Fruit fly (Drosophila melanogaster) whole organism, embryonic: Measurements from ENCODE around the gene Rtnl1.

Source experiments
- Blimp-1 ChIP-seq: fragments of 200-800 bp; sonication (Bioruptor generic); optimal IDR thresholded peaks from 3 replicates; lab custom pipeline; 2018; ENCODE audit warnings: missing biosample characterization, missing genetic modification characterization, mild to moderate bottlenecking, moderate library complexity, missing genetic modification reagents
- C15 ChIP-seq: fragments of 200-800 bp; sonication (Bioruptor generic); IDR thresholded peaks from 3 replicates; pipeline ENCODE4 v1.3.6; 2022; ENCODE audit warnings: missing biosample characterization, missing genetic modification characterization
- CG10321 ChIP-seq: fragments of 200-800 bp; sonication (Bioruptor generic); IDR thresholded peaks from 2 replicates; pipeline ENCODE4 v1.3.6; 2022; ENCODE audit warnings: missing biosample characterization, missing genetic modification characterization
- CG10979 ChIP-seq: fragments of 200-800 bp; sonication (Bioruptor generic); optimal IDR thresholded peaks from 2 replicates; lab custom pipeline; 2018; ENCODE audit warnings: missing biosample characterization, mild to moderate bottlenecking, missing genetic modification characterization, moderate library complexity
- CG11456 ChIP-seq: fragments of 200-800 bp; sonication (Bioruptor generic); IDR thresholded peaks from 3 replicates; pipeline ENCODE4 v1.3.6; 2022; ENCODE audit warnings: missing biosample characterization, missing genetic modification characterization
- CG11723 ChIP-seq: fragments of 200-800 bp; sonication (Bioruptor generic); optimal IDR thresholded peaks from 2 replicates; lab custom pipeline; 2017; ENCODE audit warnings: missing biosample characterization, mild to moderate bottlenecking, missing genetic modification characterization
- CG12219 ChIP-seq: fragments of 200-800 bp; sonication (Bioruptor generic); optimal IDR thresholded peaks from 3 replicates; lab custom pipeline; 2018; ENCODE audit warnings: missing biosample characterization, mild to moderate bottlenecking, missing genetic modification characterization
- CG1233 ChIP-seq: fragments of 200-800 bp; sonication (Bioruptor generic); optimal IDR thresholded peaks from 4 replicates; lab custom pipeline; 2018; ENCODE audit warnings: missing biosample characterization, mild to moderate bottlenecking, missing genetic modification characterization
- CG12659 ChIP-seq: fragments of 200-800 bp; sonication (Bioruptor generic); optimal IDR thresholded peaks from 3 replicates; lab custom pipeline; 2017; ENCODE audit warnings: mild to moderate bottlenecking, missing biosample characterization, missing genetic modification reagents, missing genetic modification characterization
- CG13624 ChIP-seq: fragments of 200-800 bp; sonication (Bioruptor generic); optimal IDR thresholded peaks from 2 replicates; lab custom pipeline; 2016; ENCODE audit warnings: missing biosample characterization, missing genetic modification characterization
- CG16813 ChIP-seq: fragments of 200-800 bp; sonication (Bioruptor generic); IDR thresholded peaks from 3 replicates; pipeline ENCODE4 v1.3.6; 2022; ENCODE audit warnings: missing biosample characterization, missing genetic modification characterization; ENCODE audit not compliant: partially characterized antibody
- CG17186 ChIP-seq: fragments of 200-800 bp; sonication (Bioruptor generic); optimal IDR thresholded peaks from 3 replicates; lab custom pipeline; 2017; ENCODE audit warnings: missing biosample characterization, missing genetic modification reagents, missing genetic modification characterization
- CG17612 ChIP-seq: fragments of 200-800 bp; sonication (Bioruptor generic); IDR thresholded peaks from 2 replicates; pipeline ENCODE4 v1.3.6; 2022; ENCODE audit warnings: missing biosample characterization, missing genetic modification characterization
- CG18476 ChIP-seq: fragments of 200-800 bp; sonication (Bioruptor generic); optimal IDR thresholded peaks from 2 replicates; lab custom pipeline; 2016; ENCODE audit warnings: missing biosample characterization, mild to moderate bottlenecking, missing genetic modification characterization
- CG33213 ChIP-seq: fragments of 200-800 bp; sonication (Bioruptor generic); optimal IDR thresholded peaks from 3 replicates; lab custom pipeline; 2016; ENCODE audit warnings: missing biosample characterization, missing genetic modification characterization
- CG4282 ChIP-seq: fragments of 200-800 bp; sonication (Bioruptor generic); optimal IDR thresholded peaks from 2 replicates; lab custom pipeline; 2016; ENCODE audit warnings: missing biosample characterization, missing genetic modification characterization
- CG4820 ChIP-seq: fragments of 200-800 bp; sonication (Bioruptor generic); optimal IDR thresholded peaks from 3 replicates; lab custom pipeline; 2016; ENCODE audit warnings: missing biosample characterization, missing genetic modification characterization
- CG8089 ChIP-seq: fragments of 200-800 bp; sonication (Bioruptor generic); optimal IDR thresholded peaks from 3 replicates; lab custom pipeline; 2016; ENCODE audit warnings: missing biosample characterization, missing genetic modification characterization
- CG9727 ChIP-seq: fragments of 200-800 bp; sonication (Bioruptor generic); optimal IDR thresholded peaks from 3 replicates; lab custom pipeline; 2017; ENCODE audit warnings: missing biosample characterization, mild to moderate bottlenecking, missing genetic modification characterization
- D19B ChIP-seq: fragments of 200-800 bp; sonication (Bioruptor generic); optimal IDR thresholded peaks from 2 replicates; lab custom pipeline; 2017; ENCODE audit warnings: missing biosample characterization, mild to moderate bottlenecking, missing genetic modification characterization
- Dfd ChIP-seq, 2 experiments: fragments of >200 bp; optimal IDR thresholded peaks; 2 replicates each; lab custom pipeline; 2017; ENCODE audit warnings: missing biosample characterization in 2 of 2, missing genetic modification characterization in 2 of 2
- Dp ChIP-seq: fragments of 200-800 bp; sonication (Bioruptor generic); optimal IDR thresholded peaks from 2 replicates; lab custom pipeline; 2018; ENCODE audit warnings: missing biosample characterization, mild to moderate bottlenecking, missing genetic modification characterization, moderate library complexity
- NC2α ChIP-seq: fragments of 200-800 bp; sonication (Bioruptor generic); optimal IDR thresholded peaks from 2 replicates; lab custom pipeline; 2016; ENCODE audit warnings: missing biosample characterization, missing genetic modification characterization
- PHDP ChIP-seq: fragments of 200-800 bp; sonication (Bioruptor generic); optimal IDR thresholded peaks from 3 replicates; lab custom pipeline; 2018; ENCODE audit warnings: missing biosample characterization, mild to moderate bottlenecking, missing genetic modification characterization, moderate library complexity
- Sox100B ChIP-seq: fragments of 200-800 bp; sonication (Bioruptor generic); optimal IDR thresholded peaks from 3 replicates; lab custom pipeline; 2018; ENCODE audit warnings: missing biosample characterization, mild to moderate bottlenecking, missing genetic modification characterization
- Xbp1 ChIP-seq: fragments of 200-800 bp; sonication (Bioruptor generic); optimal IDR thresholded peaks from 3 replicates; lab custom pipeline; 2016; ENCODE audit warnings: missing biosample characterization, mild to moderate bottlenecking, missing genetic modification characterization
- bigmax ChIP-seq: fragments of 200-800 bp; sonication (Bioruptor generic); optimal IDR thresholded peaks from 2 replicates; lab custom pipeline; 2018; ENCODE audit warnings: missing biosample characterization, mild to moderate bottlenecking, missing genetic modification characterization
- cato ChIP-seq: fragments of 200-800 bp; sonication (Bioruptor generic); optimal IDR thresholded peaks from 2 replicates; lab custom pipeline; 2016; ENCODE audit warnings: missing biosample characterization, missing genetic modification characterization, borderline replicate concordance
- chm ChIP-seq: fragments of 200-800 bp; sonication (Bioruptor generic); IDR thresholded peaks from 2 replicates; pipeline ENCODE4 v1.3.6; 2022; ENCODE audit warnings: missing biosample characterization, missing genetic modification characterization
- dm ChIP-seq: fragments of 200-800 bp; sonication (Bioruptor generic); optimal IDR thresholded peaks from 3 replicates; lab custom pipeline; 2016; ENCODE audit warnings: missing biosample characterization, missing genetic modification characterization
- dmrt11E ChIP-seq: fragments of 200-800 bp; sonication (Bioruptor generic); optimal IDR thresholded peaks from 3 replicates; lab custom pipeline; 2018; ENCODE audit warnings: missing biosample characterization, mild to moderate bottlenecking, missing genetic modification characterization, moderate library complexity
- en ChIP-seq: fragments of 200-800 bp; sonication (Bioruptor generic); optimal IDR thresholded peaks from 2 replicates; lab custom pipeline; 2016; ENCODE audit warnings: missing biosample characterization, missing genetic modification characterization
- ham ChIP-seq: fragments of 200-800 bp; sonication (Bioruptor generic); IDR thresholded peaks from 2 replicates; pipeline ENCODE4 v1.3.6; 2022; ENCODE audit warnings: missing biosample characterization, missing genetic modification characterization
- hb ChIP-seq: fragments of 200-800 bp; sonication (Bioruptor generic); IDR thresholded peaks from 3 replicates; pipeline ENCODE4 v1.3.6; 2022; ENCODE audit warnings: missing biosample characterization, missing genetic modification characterization; ENCODE audit not compliant: partially characterized antibody
- jigr1 ChIP-seq: fragments of 200-800 bp; sonication (Bioruptor generic); IDR thresholded peaks from 3 replicates; pipeline ENCODE4 v1.3.6; 2022; ENCODE audit warnings: missing biosample characterization, missing genetic modification characterization
- jumu ChIP-seq: fragments of 200-800 bp; sonication (Bioruptor generic); optimal IDR thresholded peaks from 3 replicates; lab custom pipeline; 2016; ENCODE audit warnings: missing biosample characterization, missing genetic modification characterization
- kni ChIP-seq: fragments of 200-800 bp; sonication (Bioruptor generic); optimal IDR thresholded peaks from 3 replicates; lab custom pipeline; 2017; ENCODE audit warnings: mild to moderate bottlenecking, missing biosample characterization, missing genetic modification reagents, missing genetic modification characterization
- lola ChIP-seq, 3 experiments: fragments of >200 bp in 2 of 3; fragments of 200-800 bp in 1 of 3; sonication (Bioruptor generic) in 1 of 3; optimal IDR thresholded peaks; 2 replicates each; lab custom pipeline; 2017 to 2019; ENCODE audit warnings: missing biosample characterization in 3 of 3, missing genetic modification characterization in 3 of 3, mild to moderate bottlenecking in 1 of 3, moderate library complexity in 1 of 3
- nerfin-1 ChIP-seq: fragments of 200-800 bp; sonication (Bioruptor generic); optimal IDR thresholded peaks from 3 replicates; lab custom pipeline; 2019; ENCODE audit warnings: missing biosample characterization, mild to moderate bottlenecking, missing genetic modification characterization, moderate library complexity
- nerfin-2 ChIP-seq: fragments of 200-800 bp; sonication (Bioruptor generic); IDR thresholded peaks from 2 replicates; pipeline ENCODE4 v1.3.6; 2022; ENCODE audit warnings: missing biosample characterization, missing genetic modification characterization; ENCODE audit not compliant: partially characterized antibody
- odd ChIP-seq: fragments of 200-800 bp; sonication (Bioruptor generic); optimal IDR thresholded peaks from 2 replicates; lab custom pipeline; 2017; ENCODE audit warnings: missing biosample characterization, mild to moderate bottlenecking, missing genetic modification characterization
- org-1 ChIP-seq: fragments of 200-800 bp; sonication (Bioruptor generic); optimal IDR thresholded peaks from 2 replicates; lab custom pipeline; 2017; ENCODE audit warnings: missing biosample characterization, missing genetic modification characterization
- peb ChIP-seq: fragments of 200-800 bp; sonication (Bioruptor generic); IDR thresholded peaks from 2 replicates; pipeline ENCODE4 v1.3.6; 2022; ENCODE audit warnings: missing biosample characterization, missing genetic modification characterization
- sens-2 ChIP-seq: fragments of 200-800 bp; sonication (Bioruptor generic); IDR thresholded peaks from 2 replicates; pipeline ENCODE4 v1.3.6; 2022; ENCODE audit warnings: missing biosample characterization, missing genetic modification characterization
- sqz ChIP-seq: fragments of 200-800 bp; sonication (Bioruptor generic); optimal IDR thresholded peaks from 3 replicates; lab custom pipeline; 2018; ENCODE audit warnings: missing biosample characterization, mild to moderate bottlenecking, missing genetic modification characterization
- sr ChIP-seq: fragments of 200-800 bp; sonication (Bioruptor generic); IDR thresholded peaks from 3 replicates; pipeline ENCODE4 v1.3.6; 2022; ENCODE audit warnings: missing biosample characterization, missing genetic modification characterization
- stc ChIP-seq: fragments of 200-800 bp; sonication (Bioruptor generic); IDR thresholded peaks from 2 replicates; pipeline ENCODE4 v1.3.6; 2022; ENCODE audit warnings: missing biosample characterization, missing genetic modification characterization
- trem ChIP-seq: fragments of 200-800 bp; optimal IDR thresholded peaks from 3 replicates; lab custom pipeline; 2019; ENCODE audit warnings: missing biosample characterization, mild to moderate bottlenecking, missing genetic modification characterization, moderate library complexity
- zfh2 ChIP-seq: fragments of 200-800 bp; sonication (Bioruptor generic); optimal IDR thresholded peaks from 2 replicates; lab custom pipeline; 2016; ENCODE audit warnings: missing biosample characterization, missing genetic modification characterization

Gene Rtnl1

dm6 chr2L:4981278-4981966, 28.1 kb downstream of the Rtnl1 start, which contains the start of the genes CG8892 and CG34126 (continued):
- peak; percentile 93 for TF ChIP-seq peb (GFP tag; lab: Robert Waterston, UW)
- peak; percentile 92 for TF ChIP-seq Blimp-1 (GFP tag; lab: Kevin White, UChicago)
- no peak for TF ChIP-seq hb
- TF ChIP-seq Dp (GFP tag; lab: Kevin White, UChicago) = peak; percentile 42
- TF ChIP-seq cato (GFP tag; lab: Kevin White, UChicago) = peak; percentile 98
- TF ChIP-seq CG12659 (GFP tag; lab: Kevin White, UChicago) = peak; percentile 99
- TF ChIP-seq Xbp1 = peak; percentile 99
- peak; percentile 97 for TF ChIP-seq CG9727 (GFP tag; lab: Kevin White, UChicago)
- peak; percentile 90 for TF ChIP-seq dm (GFP tag; lab: Kevin White, UChicago)
- peak; percentile 96 for TF ChIP-seq PHDP (tag; lab: Kevin White, UChicago)
- peak; percentile 95 for TF ChIP-seq CG8089 (GFP tag; lab: Kevin White, UChicago)
- TF ChIP-seq CG17612 (GFP tag; lab: Robert Waterston, UW) = peak; percentile 87
- TF ChIP-seq D19B = peak; percentile 91
- peak; percentile 96 for TF ChIP-seq CG11723 (GFP tag; lab: Kevin White, UChicago)
- TF ChIP-seq dmrt11E (tag; lab: Kevin White, UChicago) = peak; percentile 96
- TF ChIP-seq sr (GFP tag; lab: Robert Waterston, UW) = peak; percentile 58; the same call in 2 of the 3 replicates
- peak; percentile 90 for TF ChIP-seq odd (GFP tag; lab: Kevin White, UChicago)
- TF ChIP-seq CG16813 (GFP tag; lab: Robert Waterston, UW) = peak; percentile 36; the same call in 2 of the 3 replicates
- peak; percentile 96 for TF ChIP-seq Sox100B
- TF ChIP-seq CG12219 (GFP tag; lab: Kevin White, UChicago) = peak; percentile 86
- TF ChIP-seq sqz (GFP tag; lab: Kevin White, UChicago) = peak; percentile 94
- TF ChIP-seq CG13624 = peak; percentile 96
- TF ChIP-seq CG33213 (GFP tag; lab: Kevin White, UChicago) = peak; percentile 87
- TF ChIP-seq nerfin-2 (GFP tag; lab: Robert Waterston, UW) = 0 out of 2 replicates have a peak, but pooled peaks have one; percentile 25
- peak; percentile 95 for TF ChIP-seq jigr1 (GFP tag; lab: Robert Waterston, UW)
- peak; percentile 69 for TF ChIP-seq CG10321
- peak; percentile 98 for TF ChIP-seq jumu (GFP tag; lab: Kevin White, UChicago)
- peak; percentile 87 for TF ChIP-seq ham (GFP tag; lab: Robert Waterston, UW)
- peak in 1 of 2 experiments; percentile 92 for TF ChIP-seq Dfd (GFP tag; optimal IDR thresholded peaks at IDR 0.05; lab: Kevin White, UChicago)
- TF ChIP-seq nerfin-1 (tag; lab: Kevin White, UChicago) = peak; percentile 97
- no peak for TF ChIP-seq bigmax
- TF ChIP-seq chm (GFP tag; lab: Robert Waterston, UW) = peak; percentile 92
- TF ChIP-seq CG1233 (GFP tag; lab: Kevin White, UChicago) = peak; percentile 97
- TF ChIP-seq sens-2 (GFP tag; lab: Robert Waterston, UW) = peak; percentile 77
- TF ChIP-seq CG4820 (GFP tag; lab: Kevin White, UChicago) = peak; percentile 98
- TF ChIP-seq trem (tag; lab: Kevin White, UChicago) = peak; percentile 93
- peak; percentile 88 for TF ChIP-seq CG4282 (GFP tag; lab: Kevin White, UChicago)
- peak in 1 of 3 experiments; percentile 98 for TF ChIP-seq lola (GFP tag; optimal IDR thresholded peaks at IDR 0.05; lab: Kevin White, UChicago)
- TF ChIP-seq org-1 (GFP tag; lab: Kevin White, UChicago) = peak; percentile 96
- peak; percentile 98 for TF ChIP-seq kni (GFP tag; lab: Kevin White, UChicago)
- peak; percentile 91 for TF ChIP-seq en (GFP tag; lab: Kevin White, UChicago)
- peak; percentile 95 for TF ChIP-seq CG10979 (tag; lab: Kevin White, UChicago)
- peak; percentile 88 for TF ChIP-seq stc (GFP tag; lab: Robert Waterston, UW)
- peak; percentile 89 for TF ChIP-seq C15 (GFP tag; lab: Robert Waterston, UW)
- peak; percentile 98 for TF ChIP-seq zfh2 (GFP tag; lab: Kevin White, UChicago)
- peak; percentile 95 for TF ChIP-seq CG17186 (GFP tag; lab: Kevin White, UChicago)
- peak; percentile 80 for TF ChIP-seq NC2α (GFP tag; lab: Kevin White, UChicago)
- peak; percentile 97 for TF ChIP-seq CG11456
- peak; percentile 96 for TF ChIP-seq CG18476 (GFP tag; lab: Kevin White, UChicago)
